Worm (Caenorhabditis elegans) whole organism, mixed stage, embryonic: ENCODE data around the gene C28H8.5.

Experiments used
- blmp-1 ChIP-seq: fragments of 150-350 bp; optimal IDR thresholded peaks from 2 replicates; lab custom pipeline; 2014; ENCODE audit warnings: missing biosample characterization, missing genetic modification characterization
- ceh-83 ChIP-seq: fragments of 200-800 bp; sonication (Bioruptor generic); optimal IDR thresholded peaks from 2 replicates; lab custom pipeline; 2018; ENCODE audit warnings: mild to moderate bottlenecking, missing genetic modification characterization, missing compliant biosample characterization
- elt-1 ChIP-seq: sonication (generic microtip); optimal IDR thresholded peaks from 2 replicates; lab custom pipeline; 2017; ENCODE audit warnings: missing genetic modification characterization, mild to moderate bottlenecking, missing compliant biosample characterization, antibody characterized with exemption, moderate library complexity, borderline replicate concordance; ENCODE audit not compliant: insufficient read depth
- lin-32 ChIP-seq: fragments of 200-800 bp; sonication (Bioruptor generic); optimal IDR thresholded peaks from 2 replicates; lab custom pipeline; 2018; ENCODE audit warnings: mild to moderate bottlenecking, missing genetic modification characterization, missing compliant biosample characterization
- lsy-2 ChIP-seq: fragments of 150-350 bp; optimal IDR thresholded peaks from 2 replicates; lab custom pipeline; 2014; ENCODE audit warnings: missing biosample characterization, missing genetic modification characterization
- mls-2 ChIP-seq: sonication (generic microtip); optimal IDR thresholded peaks from 2 replicates; lab custom pipeline; 2016; ENCODE audit warnings: mild to moderate bottlenecking, missing genetic modification characterization, moderate library complexity, missing compliant biosample characterization
- nhr-12 ChIP-seq: fragments of 150-350 bp; optimal IDR thresholded peaks from 2 replicates; lab custom pipeline; 2014; ENCODE audit warnings: missing biosample characterization, missing genetic modification characterization
- nhr-2 ChIP-seq: fragments of 150-350 bp; optimal IDR thresholded peaks from 2 replicates; lab custom pipeline; 2014; ENCODE audit warnings: missing biosample characterization, missing genetic modification characterization
- nhr-237 ChIP-seq: fragments of 150-350 bp; optimal IDR thresholded peaks from 2 replicates; lab custom pipeline; 2014; ENCODE audit warnings: missing biosample characterization, missing genetic modification characterization
- nhr-28 ChIP-seq: fragments of 150-350 bp; optimal IDR thresholded peaks from 2 replicates; lab custom pipeline; 2014; ENCODE audit warnings: missing biosample characterization, missing genetic modification characterization
- nhr-76 ChIP-seq: sonication (generic microtip); optimal IDR thresholded peaks from 2 replicates; lab custom pipeline; 2017; ENCODE audit warnings: missing biosample characterization, missing genetic modification characterization
- pha-4 ChIP-seq: fragments of 150-350 bp; optimal IDR thresholded peaks from 2 replicates; lab custom pipeline; 2018; ENCODE audit warnings: missing biosample characterization, missing genetic modification reagents, missing genetic modification characterization
- zip-8 ChIP-seq: fragments of 150-350 bp; optimal IDR thresholded peaks from 2 replicates; lab custom pipeline; 2014; ENCODE audit warnings: missing biosample characterization, missing genetic modification characterization

DNA sequence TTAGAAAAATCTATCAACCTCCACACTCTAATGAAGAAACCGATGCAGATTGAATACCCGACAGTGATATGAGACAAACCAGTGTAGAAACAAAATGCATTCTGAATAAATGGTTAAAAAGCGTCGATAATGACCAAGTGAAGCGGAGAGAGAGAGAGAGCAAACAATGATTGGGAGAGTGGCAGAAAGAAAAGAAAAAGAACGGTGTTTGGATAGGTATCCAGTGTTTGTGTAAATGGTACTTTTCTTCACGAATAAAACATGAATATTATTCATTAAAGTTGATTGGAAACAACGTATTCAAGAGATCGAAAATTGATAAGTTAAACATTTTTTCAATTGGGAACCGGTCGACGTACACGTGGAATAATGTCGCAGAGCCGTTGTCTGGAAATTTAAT, 14.7 kb upstream of the C28H8.5 start, which contains the start of gene F01F1.15:
- TF ChIP-seq nhr-12 (tag; lab: Kevin White, UChicago), result no peak
- no peak for TF ChIP-seq nhr-2
- no peak for TF ChIP-seq blmp-1
- TF ChIP-seq mls-2 (tag; lab: Kevin White, UChicago), result no peak
- TF ChIP-seq lin-32 (GFP tag; lab: Kevin White, UChicago), result no peak
- TF ChIP-seq nhr-28 (tag; lab: Kevin White, UChicago), result no peak
- TF ChIP-seq ceh-83 (GFP tag; lab: Kevin White, UChicago), result no peak
- TF ChIP-seq lsy-2 (tag; lab: Kevin White, UChicago), result no peak
- TF ChIP-seq zip-8 (tag; lab: Kevin White, UChicago), result no peak
- TF ChIP-seq elt-1 (tag; lab: Kevin White, UChicago), result no peak
- TF ChIP-seq nhr-76 (tag; lab: Kevin White, UChicago), result no peak
- TF ChIP-seq nhr-237 (tag; lab: Kevin White, UChicago), result no peak
- no peak for TF ChIP-seq pha-4 (tag; lab: Kevin White, UChicago)
